Fruit fly (Drosophila melanogaster) whole organism, embryonic: ENCODE measurements around the gene CG14439.

ENCODE experiments used
- Atf-2 ChIP-seq: fragments of 200-800 bp; sonication (Bioruptor generic); optimal IDR thresholded peaks from 2 replicates; lab custom pipeline; 2016; ENCODE audit warnings: missing biosample characterization, missing genetic modification characterization
- CG1024 ChIP-seq: fragments of 200-800 bp; sonication (Bioruptor generic); IDR thresholded peaks from 2 replicates; pipeline ENCODE4 v1.3.6; 2022; ENCODE audit warnings: missing biosample characterization, missing genetic modification characterization
- CG11085 ChIP-seq: fragments of 200-800 bp; sonication (Bioruptor generic); IDR thresholded peaks from 2 replicates; pipeline ENCODE4 v1.3.6; 2022; ENCODE audit warnings: missing biosample characterization, missing genetic modification characterization
- CG11247 ChIP-seq: fragments of 200-800 bp; sonication (Bioruptor generic); IDR thresholded peaks from 2 replicates; pipeline ENCODE4 v1.3.6; 2022; ENCODE audit warnings: missing biosample characterization, missing genetic modification characterization
- CG11504 ChIP-seq: fragments of 200-800 bp; sonication (Bioruptor generic); optimal IDR thresholded peaks from 3 replicates; lab custom pipeline; 2019; ENCODE audit warnings: missing biosample characterization, mild to moderate bottlenecking, missing genetic modification characterization, moderate library complexity
- CG11696 ChIP-seq: fragments of 200-800 bp; sonication (Bioruptor generic); IDR thresholded peaks from 2 replicates; pipeline ENCODE4 v1.3.6; 2022; ENCODE audit warnings: missing biosample characterization, missing genetic modification characterization
- CG12236 ChIP-seq: fragments of 200-800 bp; sonication (Bioruptor generic); optimal IDR thresholded peaks from 2 replicates; lab custom pipeline; 2016; ENCODE audit warnings: missing biosample characterization, missing genetic modification characterization
- CG1603 ChIP-seq: fragments of 200-800 bp; sonication (Bioruptor generic); optimal IDR thresholded peaks from 2 replicates; lab custom pipeline; 2019; ENCODE audit warnings: missing biosample characterization, mild to moderate bottlenecking, missing genetic modification characterization, moderate library complexity
- CG16815 ChIP-seq: fragments of 200-800 bp; sonication (Bioruptor generic); optimal IDR thresholded peaks from 3 replicates; lab custom pipeline; 2017; ENCODE audit warnings: missing biosample characterization, mild to moderate bottlenecking, missing genetic modification characterization
- CG17912 ChIP-seq: fragments of 200-800 bp; sonication (Bioruptor generic); optimal IDR thresholded peaks from 2 replicates; lab custom pipeline; 2018; ENCODE audit warnings: missing biosample characterization, mild to moderate bottlenecking, missing genetic modification characterization
- CG2202 ChIP-seq: fragments of 200-800 bp; sonication (Bioruptor generic); optimal IDR thresholded peaks from 2 replicates; lab custom pipeline; 2018; ENCODE audit warnings: missing biosample characterization, mild to moderate bottlenecking, missing genetic modification characterization
- CG31224 ChIP-seq: fragments of 200-800 bp; sonication (Bioruptor generic); IDR thresholded peaks from 2 replicates; pipeline ENCODE4 v1.3.6; 2022; ENCODE audit warnings: missing biosample characterization, missing genetic modification characterization
- CG33557 ChIP-seq: fragments of 200-800 bp; sonication (Bioruptor generic); optimal IDR thresholded peaks from 2 replicates; lab custom pipeline; 2019; ENCODE audit warnings: missing biosample characterization, mild to moderate bottlenecking, missing genetic modification characterization, moderate library complexity
- CG3726 ChIP-seq: fragments of 200-800 bp; sonication (Bioruptor generic); IDR thresholded peaks from 3 replicates; pipeline ENCODE4, ENCODE4 v1.3.6; 2022; ENCODE audit warnings: missing biosample characterization, missing genetic modification characterization
- CG4730 ChIP-seq: fragments of 200-800 bp; sonication (Bioruptor generic); IDR thresholded peaks from 2 replicates; pipeline ENCODE4 v1.3.6; 2022; ENCODE audit warnings: missing biosample characterization, missing genetic modification characterization
- CG5953 ChIP-seq: fragments of 200-800 bp; sonication (Bioruptor generic); IDR thresholded peaks from 2 replicates; pipeline ENCODE4 v1.3.6; 2022; ENCODE audit warnings: missing biosample characterization, missing genetic modification characterization
- CG6272 ChIP-seq: fragments of 200-800 bp; sonication (Bioruptor generic); IDR thresholded peaks from 2 replicates; pipeline ENCODE4 v1.3.6; 2022; ENCODE audit warnings: missing biosample characterization, missing genetic modification characterization
- CG7745 ChIP-seq: fragments of 200-800 bp; sonication (Bioruptor generic); optimal IDR thresholded peaks from 2 replicates; lab custom pipeline; 2018; ENCODE audit warnings: missing biosample characterization, mild to moderate bottlenecking, missing genetic modification characterization, moderate library complexity
- CG7786 ChIP-seq: fragments of 200-800 bp; sonication (Bioruptor generic); optimal IDR thresholded peaks from 2 replicates; lab custom pipeline; 2016; ENCODE audit warnings: missing biosample characterization, missing genetic modification characterization
- Dek ChIP-seq: fragments of 200-800 bp; sonication (Bioruptor generic); optimal IDR thresholded peaks from 3 replicates; lab custom pipeline; 2019; ENCODE audit warnings: missing biosample characterization, mild to moderate bottlenecking, missing genetic modification characterization, moderate library complexity
- Doc2 ChIP-seq: fragments of 200-800 bp; sonication (Bioruptor generic); IDR thresholded peaks from 2 replicates; pipeline ENCODE4 v1.3.6; 2022; ENCODE audit warnings: missing biosample characterization, missing genetic modification characterization
- ERR ChIP-seq: fragments of 200-800 bp; sonication (Bioruptor generic); optimal IDR thresholded peaks from 2 replicates; lab custom pipeline; 2016; ENCODE audit warnings: missing biosample characterization, missing genetic modification characterization
- GATAe ChIP-seq: fragments of 200-800 bp; sonication (Bioruptor generic); conservative IDR thresholded peaks from 2 replicates; pipeline ENCODE4 v1.3.6; 2022; ENCODE audit warnings: missing biosample characterization, missing genetic modification characterization
- MESR4 ChIP-seq: fragments of 200-800 bp; sonication (Bioruptor generic); optimal IDR thresholded peaks from 2 replicates; lab custom pipeline; 2018; ENCODE audit warnings: missing biosample characterization, mild to moderate bottlenecking, missing genetic modification characterization, moderate library complexity
- NFAT ChIP-seq: fragments of 200-800 bp; sonication (Bioruptor generic); IDR thresholded peaks from 2 replicates; pipeline ENCODE4 v1.3.6; 2022; ENCODE audit warnings: missing biosample characterization, missing genetic modification characterization
- Nf-YB ChIP-seq: fragments of 200-800 bp; sonication (Bioruptor generic); optimal IDR thresholded peaks from 3 replicates; lab custom pipeline; 2019; ENCODE audit warnings: missing biosample characterization, mild to moderate bottlenecking, missing genetic modification characterization, moderate library complexity
- Rx ChIP-seq: fragments of 200-800 bp; sonication (Bioruptor generic); IDR thresholded peaks from 2 replicates; pipeline ENCODE4 v1.3.6; 2022; ENCODE audit warnings: missing biosample characterization, missing genetic modification characterization
- Sox100B ChIP-seq: fragments of 200-800 bp; sonication (Bioruptor generic); optimal IDR thresholded peaks from 3 replicates; lab custom pipeline; 2018; ENCODE audit warnings: missing biosample characterization, mild to moderate bottlenecking, missing genetic modification characterization
- Vsx1 ChIP-seq: fragments of 200-800 bp; sonication (Bioruptor generic); optimal IDR thresholded peaks from 2 replicates; lab custom pipeline; 2017; ENCODE audit warnings: missing biosample characterization, mild to moderate bottlenecking, missing genetic modification characterization, missing genetic modification reagents
- abd-A ChIP-seq: fragments of 200-800 bp; sonication (Bioruptor generic); optimal IDR thresholded peaks from 3 replicates; lab custom pipeline; 2019; ENCODE audit warnings: missing biosample characterization, mild to moderate bottlenecking, missing genetic modification characterization, moderate library complexity
- bsh ChIP-seq, 2 experiments: fragments of 200-800 bp; sonication (Bioruptor generic); optimal IDR thresholded peaks; 2 replicates each; lab custom pipeline; 2017 to 2018; ENCODE audit warnings: mild to moderate bottlenecking in 2 of 2, missing biosample characterization in 2 of 2, missing genetic modification characterization in 2 of 2, moderate library complexity in 1 of 2
- esg ChIP-seq: fragments of 200-800 bp; sonication (Bioruptor generic); conservative IDR thresholded peaks from 2 replicates; pipeline ENCODE4 v1.3.6; 2022; ENCODE audit warnings: missing biosample characterization, missing genetic modification characterization
- fd3F ChIP-seq: fragments of 200-800 bp; sonication (Bioruptor generic); optimal IDR thresholded peaks from 2 replicates; lab custom pipeline; 2018; ENCODE audit warnings: missing biosample characterization, mild to moderate bottlenecking, missing genetic modification characterization, moderate library complexity
- ftz-f1 ChIP-seq: fragments of 200-800 bp; sonication (Bioruptor generic); optimal IDR thresholded peaks from 2 replicates; lab custom pipeline; 2016; ENCODE audit warnings: missing biosample characterization, missing genetic modification characterization
- gce ChIP-seq: fragments of 200-800 bp; sonication (Bioruptor generic); IDR thresholded peaks from 3 replicates; pipeline ENCODE4 v1.3.6; 2022; ENCODE audit warnings: missing biosample characterization, missing genetic modification characterization
- gcm ChIP-seq: fragments of 200-800 bp; sonication (Bioruptor generic); optimal IDR thresholded peaks from 2 replicates; lab custom pipeline; 2019; ENCODE audit warnings: missing biosample characterization, mild to moderate bottlenecking, missing genetic modification characterization, moderate library complexity
- jing ChIP-seq: fragments of 200-800 bp; sonication (Bioruptor generic); optimal IDR thresholded peaks from 2 replicates; lab custom pipeline; 2018; ENCODE audit warnings: missing biosample characterization, mild to moderate bottlenecking, missing genetic modification characterization
- kah ChIP-seq: fragments of 200-800 bp; sonication (Bioruptor generic); optimal IDR thresholded peaks from 2 replicates; lab custom pipeline; 2018; ENCODE audit warnings: missing biosample characterization, mild to moderate bottlenecking, missing genetic modification characterization
- ken ChIP-seq: fragments of 200-800 bp; sonication (Bioruptor generic); IDR thresholded peaks from 3 replicates; pipeline ENCODE4 v1.3.6; 2022; ENCODE audit warnings: missing biosample characterization, missing genetic modification characterization
- kni ChIP-seq: fragments of 200-800 bp; sonication (Bioruptor generic); optimal IDR thresholded peaks from 3 replicates; lab custom pipeline; 2017; ENCODE audit warnings: mild to moderate bottlenecking, missing biosample characterization, missing genetic modification reagents, missing genetic modification characterization
- mam ChIP-seq: fragments of 200-800 bp; sonication (Bioruptor generic); optimal IDR thresholded peaks from 3 replicates; lab custom pipeline; 2016; ENCODE audit warnings: missing biosample characterization, missing genetic modification characterization
- pb ChIP-seq: fragments of 200-800 bp; sonication (Bioruptor generic); optimal IDR thresholded peaks from 3 replicates; lab custom pipeline; 2016; ENCODE audit warnings: missing biosample characterization, missing genetic modification characterization
- run ChIP-seq: fragments of 200-800 bp; sonication (Bioruptor generic); optimal IDR thresholded peaks from 3 replicates; lab custom pipeline; 2018; ENCODE audit warnings: missing biosample characterization, mild to moderate bottlenecking, missing genetic modification characterization
- salm ChIP-seq: fragments of 200-800 bp; sonication (Bioruptor generic); optimal IDR thresholded peaks from 2 replicates; lab custom pipeline; 2018; ENCODE audit warnings: missing biosample characterization, mild to moderate bottlenecking, missing genetic modification characterization
- schlank ChIP-seq: fragments of 200-800 bp; sonication (Bioruptor generic); optimal IDR thresholded peaks from 2 replicates; lab custom pipeline; 2018; ENCODE audit warnings: missing biosample characterization, mild to moderate bottlenecking, missing genetic modification characterization
- sens ChIP-seq: fragments of 200-800 bp; sonication (Bioruptor generic); peaks from one replicate; lab custom pipeline; 2016; ENCODE audit warnings: missing biosample characterization, missing genetic modification characterization
- sob ChIP-seq: fragments of 200-800 bp; sonication (Bioruptor generic); IDR thresholded peaks from 2 replicates; pipeline ENCODE4 v1.3.6; 2022; ENCODE audit warnings: missing biosample characterization, missing genetic modification characterization
- sqz ChIP-seq: fragments of 200-800 bp; sonication (Bioruptor generic); optimal IDR thresholded peaks from 3 replicates; lab custom pipeline; 2018; ENCODE audit warnings: missing biosample characterization, mild to moderate bottlenecking, missing genetic modification characterization
- stc ChIP-seq: fragments of 200-800 bp; sonication (Bioruptor generic); IDR thresholded peaks from 2 replicates; pipeline ENCODE4 v1.3.6; 2022; ENCODE audit warnings: missing biosample characterization, missing genetic modification characterization
- sug ChIP-seq: fragments of 200-800 bp; optimal IDR thresholded peaks from 2 replicates; lab custom pipeline; 2019; ENCODE audit warnings: missing biosample characterization, mild to moderate bottlenecking, missing genetic modification characterization, moderate library complexity
- tap ChIP-seq: fragments of 200-800 bp; optimal IDR thresholded peaks from 3 replicates; lab custom pipeline; 2019; ENCODE audit warnings: missing biosample characterization, mild to moderate bottlenecking, missing genetic modification characterization, moderate library complexity
- zfh1 ChIP-seq: fragments of 200-800 bp; sonication (Bioruptor generic); IDR thresholded peaks from 3 replicates; pipeline ENCODE4 v1.3.6; 2022; ENCODE audit warnings: missing biosample characterization, missing genetic modification characterization

CG14439 gene

DNA sequence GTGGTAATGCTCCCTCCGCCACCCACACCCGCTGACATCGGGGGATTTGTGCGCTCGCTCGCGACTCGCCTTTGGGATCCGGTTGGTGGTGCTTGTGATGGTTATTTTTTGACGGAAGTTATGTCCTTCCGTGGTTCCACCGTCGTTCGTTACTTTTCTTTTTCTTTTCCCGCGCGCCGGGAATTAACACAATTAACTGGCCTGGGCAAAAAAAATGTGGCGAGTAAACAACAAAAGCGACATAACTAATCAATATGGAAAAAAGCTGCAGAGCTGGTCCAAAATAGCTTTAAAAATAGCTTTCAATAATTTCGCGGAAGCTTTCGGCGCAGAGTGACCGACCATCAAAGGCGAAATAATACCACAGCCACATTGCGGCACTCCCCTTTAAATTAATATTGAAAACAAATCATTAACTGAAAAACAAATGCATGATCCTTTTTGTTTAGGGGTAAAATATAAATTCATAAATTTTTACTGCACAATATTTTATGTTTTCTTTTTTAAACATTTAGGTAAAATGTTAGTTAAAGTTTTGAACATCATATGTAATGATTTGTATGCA lies 49.0 kb upstream of the CG14439 start, which contains the start of gene CG14440 (continued):
- no peak for TF ChIP-seq fd3F
- TF ChIP-seq sug (tag; lab: Kevin White, UChicago): peak; percentile 5
- peak; percentile 36 for TF ChIP-seq abd-A (tag; lab: Kevin White, UChicago)
- no peak for TF ChIP-seq Dek
- TF ChIP-seq Atf-2 (GFP tag; lab: Kevin White, UChicago): no peak
- TF ChIP-seq CG1603 (tag; lab: Kevin White, UChicago): peak; percentile 8
- TF ChIP-seq CG4730: no peak
- TF ChIP-seq CG7786 (GFP tag; lab: Kevin White, UChicago): no peak
- no peak for TF ChIP-seq Sox100B
- no peak for TF ChIP-seq CG16815 (GFP tag; lab: Kevin White, UChicago)
- no peak for TF ChIP-seq CG1024 (GFP tag; lab: Robert Waterston, UW)
- TF ChIP-seq zfh1 (GFP tag; lab: Robert Waterston, UW): no peak
- no peak for TF ChIP-seq ERR
- no peak for TF ChIP-seq CG12236
- no peak for TF ChIP-seq jing (GFP tag; lab: Kevin White, UChicago)
- no peak for TF ChIP-seq CG3726 (GFP tag; lab: Robert Waterston, UW)
- TF ChIP-seq pb (GFP tag; lab: Kevin White, UChicago): no peak
- TF ChIP-seq salm (tag; lab: Kevin White, UChicago): no peak
- no peak for TF ChIP-seq CG2202
- TF ChIP-seq schlank: no peak
- TF ChIP-seq Rx (GFP tag; lab: Robert Waterston, UW): no peak
- TF ChIP-seq CG17912 (GFP tag; lab: Kevin White, UChicago): no peak
- no peak for TF ChIP-seq ken (GFP tag; lab: Robert Waterston, UW)
- peak in 1 of 2 experiments; percentile 7 for TF ChIP-seq bsh (GFP tag; optimal IDR thresholded peaks at IDR 0.05; lab: Kevin White, UChicago)
- no peak for TF ChIP-seq CG7745 (tag; lab: Kevin White, UChicago)
- peak; percentile 67 for TF ChIP-seq sqz (GFP tag; lab: Kevin White, UChicago)
- no peak for TF ChIP-seq Doc2 (GFP tag; lab: Robert Waterston, UW)
- TF ChIP-seq CG11085: no peak
- no peak for TF ChIP-seq CG11247 (GFP tag; lab: Robert Waterston, UW)
- TF ChIP-seq CG31224: no peak
- TF ChIP-seq kni: peak; percentile 5
- TF ChIP-seq gcm: no peak
- TF ChIP-seq ftz-f1 (GFP tag; lab: Kevin White, UChicago): no peak
- peak; percentile 63 for TF ChIP-seq sens
- no peak for TF ChIP-seq GATAe (GFP tag; lab: Robert Waterston, UW)
- TF ChIP-seq CG33557 (GFP tag; lab: Kevin White, UChicago): no peak
- no peak for TF ChIP-seq run (tag; lab: Kevin White, UChicago)
- no peak for TF ChIP-seq CG6272 (GFP tag; lab: Robert Waterston, UW)
- TF ChIP-seq gce (GFP tag; lab: Robert Waterston, UW): no peak
- TF ChIP-seq esg (GFP tag; lab: Robert Waterston, UW): no peak
- no peak for TF ChIP-seq CG11696 (GFP tag; lab: Robert Waterston, UW)
- peak; percentile 50 for TF ChIP-seq MESR4 (GFP tag; lab: Kevin White, UChicago)
- no peak for TF ChIP-seq kah (GFP tag; lab: Kevin White, UChicago)
- no peak for TF ChIP-seq CG5953 (GFP tag; lab: Robert Waterston, UW)
- TF ChIP-seq NFAT (GFP tag; lab: Robert Waterston, UW): peak; percentile 8; the same call in 1 of the 2 replicates
- peak; percentile 1 for TF ChIP-seq CG11504 (tag; lab: Kevin White, UChicago)
- TF ChIP-seq mam: no peak
- peak; percentile 2 for TF ChIP-seq Vsx1 (GFP tag; lab: Kevin White, UChicago)
- no peak for TF ChIP-seq tap (tag; lab: Kevin White, UChicago)
- TF ChIP-seq stc (GFP tag; lab: Robert Waterston, UW): no peak
- peak; percentile 18; the same call in 1 of the 2 replicates for TF ChIP-seq sob (GFP tag; lab: Robert Waterston, UW)
- no peak for TF ChIP-seq Nf-YB (GFP tag; lab: Kevin White, UChicago)
